Fruit fly (Drosophila melanogaster): ENCODE measurements around the gene CG31097.

DNA sequence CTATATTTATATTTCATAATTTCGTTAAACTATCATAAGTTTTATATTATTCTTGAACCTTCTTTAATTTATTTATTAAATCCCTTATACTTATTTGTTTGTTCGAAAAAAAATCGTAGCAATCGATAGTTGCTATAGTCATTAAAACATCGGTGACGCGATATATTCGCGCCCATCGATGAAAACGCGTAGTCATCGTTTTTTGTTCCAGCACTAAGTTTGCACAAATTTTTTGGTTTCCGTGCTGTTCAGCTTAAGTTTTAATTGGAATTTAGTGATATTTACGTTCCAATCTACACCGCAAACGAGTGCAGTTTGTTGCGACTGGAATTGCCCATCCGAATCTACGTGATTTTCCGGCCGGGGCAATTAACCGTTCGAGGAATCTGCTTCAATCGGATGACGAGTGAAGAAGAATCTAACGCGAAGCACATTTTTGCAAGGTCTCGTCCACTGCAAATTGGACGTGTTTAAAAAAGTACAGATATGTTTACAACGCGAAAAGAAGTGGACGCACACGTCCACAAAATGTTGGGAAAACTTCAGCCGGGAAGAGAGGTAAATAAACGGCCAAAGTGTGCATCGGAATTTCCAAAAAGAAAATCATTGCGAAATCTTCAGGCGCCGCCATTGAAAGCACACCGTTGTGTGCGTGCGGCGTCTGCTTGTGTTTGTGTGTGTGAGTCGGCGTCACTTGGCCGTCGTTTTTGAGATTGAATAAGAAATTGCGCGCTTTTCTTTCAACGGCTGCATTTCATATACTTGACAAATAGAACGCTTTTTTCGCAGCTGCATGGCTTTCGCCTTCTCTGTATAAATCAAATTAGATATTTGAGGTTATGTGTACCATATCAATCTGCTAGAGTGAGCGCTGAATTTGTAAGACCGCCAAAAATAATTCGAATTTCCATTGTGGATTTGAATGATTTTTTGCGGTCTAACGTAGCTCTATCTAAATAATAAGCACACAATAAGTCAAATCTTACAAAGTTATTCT, 48.1 kb downstream of the CG31097 start, which contains the start of gene Nup358:
- TF ChIP-seq CG14711 (tag; optimal IDR thresholded peaks at IDR 0.05) (no peak), kay (GFP tag; ENCODE audit: borderline replicate concordance) (no peak), CG7045 (GFP tag; optimal IDR thresholded peaks at IDR 0.05) (no peak), CG33017 (tag; optimal IDR thresholded peaks at IDR 0.05) (no peak)
